Fruit fly (Drosophila melanogaster): ENCODE data around the gene unc.

unc gene

dm6 chrX:21067474-21067873 lies 49.2 kb downstream of the unc start, which contains the start of gene CG32512:
Gene CG32512, minus strand, starts transcription at chrX:21067540.
- TF ChIP-seq fd96Ca (GFP tag; IDR thresholded peaks at IDR 0.05): peak; percentile 34; the same call in 1 of the 3 replicates
- peak; percentile 43 for TF ChIP-seq CG13204 (GFP tag; optimal IDR thresholded peaks at IDR 0.05)
- TF ChIP-seq CG4496 (GFP tag; IDR thresholded peaks at IDR 0.05): peak; percentile 37; the same call in 2 of the 3 replicates
- no peak for TF ChIP-seq gl (tag; optimal IDR thresholded peaks at IDR 0.05)
- TF ChIP-seq EcR (GFP tag; optimal IDR thresholded peaks at IDR 0.05): peak; percentile 15
- TF ChIP-seq Ets98B (GFP tag; IDR thresholded peaks at IDR 0.05): peak; percentile 49
- no peak for TF ChIP-seq Pif1B (GFP tag; optimal IDR thresholded peaks at IDR 0.05)

dm6 chrX:21065775-21066174 lies 50.9 kb downstream of the unc start:
- TF ChIP-seq CG15710 (tag; optimal IDR thresholded peaks at IDR 0.05) (no peak), CG13204 (GFP tag; optimal IDR thresholded peaks at IDR 0.05) (no peak), Ets98B (GFP tag; IDR thresholded peaks at IDR 0.05) (no peak), EcR (GFP tag; optimal IDR thresholded peaks at IDR 0.05) (peak; percentile 16)

- peak; percentile 89 for TF ChIP-seq Pif1A (GFP tag; optimal IDR thresholded peaks at IDR 0.05)
- peak; percentile 88 for TF ChIP-seq CG32121 (GFP tag; IDR thresholded peaks at IDR 0.05)
- peak; percentile 70 for TF ChIP-seq gl (tag; optimal IDR thresholded peaks at IDR 0.05)
- TF ChIP-seq CG10348 (GFP tag; IDR thresholded peaks at IDR 0.05): 0 out of 2 replicates have a peak, but pooled peaks have one; percentile 41
- TF ChIP-seq CG4496 (GFP tag; IDR thresholded peaks at IDR 0.05): peak; percentile 95
- peak; percentile 93 for TF ChIP-seq Ets98B (GFP tag; IDR thresholded peaks at IDR 0.05)
- TF ChIP-seq Pif1B (GFP tag; optimal IDR thresholded peaks at IDR 0.05): peak; percentile 92
- peak; percentile 49 for TF ChIP-seq CG13204 (GFP tag; optimal IDR thresholded peaks at IDR 0.05)
- no peak for TF ChIP-seq EcR (GFP tag; optimal IDR thresholded peaks at IDR 0.05)
- peak; percentile 72 for TF ChIP-seq CG9948 (tag; optimal IDR thresholded peaks at IDR 0.05)
- TF ChIP-seq CG8301 (tag; optimal IDR thresholded peaks at IDR 0.05): peak; percentile 68
- peak; percentile 82 for TF ChIP-seq CG12605 (GFP tag; IDR thresholded peaks at IDR 0.05)
- peak; percentile 93 for TF ChIP-seq fd96Ca (GFP tag; IDR thresholded peaks at IDR 0.05)
- peak; percentile 95 for TF ChIP-seq Snoo (tag; optimal IDR thresholded peaks at IDR 0.05)
- TF ChIP-seq rn (GFP tag; IDR thresholded peaks at IDR 0.05): peak; percentile 70
- TF ChIP-seq CG15710 (tag; optimal IDR thresholded peaks at IDR 0.05): peak; percentile 84
- peak; percentile 77 for TF ChIP-seq CG14655 (GFP tag; optimal IDR thresholded peaks at IDR 0.05)
- TF ChIP-seq D1 (tag; optimal IDR thresholded peaks at IDR 0.05): no peak
- TF ChIP-seq CG34367 (tag; optimal IDR thresholded peaks at IDR 0.05): peak; percentile 76
- TF ChIP-seq CG8159 (tag; optimal IDR thresholded peaks at IDR 0.05): peak; percentile 77
- peak; percentile 78 for TF ChIP-seq CG17806 (tag; optimal IDR thresholded peaks at IDR 0.05)
These were observed 51.8 kb downstream of the unc start for dm6 chrX:21064927-21065326.

All from whole organism, pupa.